Worm (Caenorhabditis elegans): ENCODE measurements around the gene pqn-41.
A peak's percentile ranks its signal among the peaks of the same experiment; 100 is the strongest.

The pqn-41 gene

ce11 chrIII:1893405-1893804, 12.4 kb upstream of the pqn-41 start:
- TF ChIP-seq nhr-85 (tag) (peak; percentile 50), nhr-84 (tag; optimal IDR thresholded peaks at IDR 0.05) (no peak), xbp-1 (tag; optimal IDR thresholded peaks at IDR 0.05) (no peak), sup-37 (GFP tag; optimal IDR thresholded peaks at IDR 0.05) (no peak), snu-23 (GFP tag; optimal IDR thresholded peaks at IDR 0.05) (no peak)

ce11 chrIII:1893851-1894250, 11.9 kb upstream of the pqn-41 start, which contains the start of the genes B0524.5 and B0524.2:
B0524.5 (minus strand) TSS chrIII:1893890.
B0524.2 (plus strand) TSS chrIII:1894057.
- TF ChIP-seq nhr-84 (tag; optimal IDR thresholded peaks at IDR 0.05) (no peak), ceh-90 (tag; optimal IDR thresholded peaks at IDR 0.05) (no peak), C04F5.9 (tag; optimal IDR thresholded peaks at IDR 0.05) (no peak), xbp-1 (tag; optimal IDR thresholded peaks at IDR 0.05) (no peak), nhr-19 (GFP tag; conservative IDR thresholded peaks at IDR 0.05) (no peak), nhr-85 (tag) (no peak), dsc-1 (tag; optimal IDR thresholded peaks at IDR 0.05) (no peak), sox-4 (tag; optimal IDR thresholded peaks at IDR 0.05) (no peak), lin-14 (GFP tag; optimal IDR thresholded peaks at IDR 0.05) (no peak), egl-27 (tag; optimal IDR thresholded peaks at IDR 0.05) (no peak), mab-9 (GFP tag; IDR thresholded peaks at IDR 0.05) (no peak), nhr-11 (tag; optimal IDR thresholded peaks at IDR 0.05) (no peak), snpc-4 (tag; optimal IDR thresholded peaks at IDR 0.05) (no peak), vab-15 (tag; optimal IDR thresholded peaks at IDR 0.05) (no peak), nhr-47 (tag; optimal IDR thresholded peaks at IDR 0.05) (no peak), lin-15B (tag; optimal IDR thresholded peaks at IDR 0.05) (no peak), ceh-63 (GFP tag; optimal IDR thresholded peaks at IDR 0.05) (no peak), egl-13 (tag; optimal IDR thresholded peaks at IDR 0.05) (no peak), nhr-77 (tag; optimal IDR thresholded peaks at IDR 0.05) (no peak)

- peak; percentile 1 to 21 for TF ChIP-seq lsy-2 (tag; optimal IDR thresholded peaks at IDR 0.05)
Measured at ce11 chrIII:1900406-1900805, 5.4 kb upstream of the pqn-41 start.

- TF ChIP-seq F16B12.6 (tag; optimal IDR thresholded peaks at IDR 0.05) (no peak), nhr-84 (tag; optimal IDR thresholded peaks at IDR 0.05) (no peak)
Measured at ce11 chrIII:1903966-1904365, 1.8 kb upstream of the pqn-41 start.

- TF ChIP-seq fkh-8 (tag; optimal IDR thresholded peaks at IDR 0.05) (peak; percentile 78), sox-4 (tag; optimal IDR thresholded peaks at IDR 0.05) (peak; percentile 49), dsc-1 (tag; optimal IDR thresholded peaks at IDR 0.05) (peak; percentile 71), grh-1 (GFP tag; IDR thresholded peaks at IDR 0.05) (no peak), egl-13 (tag; optimal IDR thresholded peaks at IDR 0.05) (peak; percentile 57), hpl-2 (GFP tag; optimal IDR thresholded peaks at IDR 0.05) (no peak)
Measured at ce11 chrIII:1918311-1918932, 12.7 kb downstream of the pqn-41 start.

- TF ChIP-seq nhr-12 (tag; optimal IDR thresholded peaks at IDR 0.05): peak; percentile 41
- peak; percentile 94 for TF ChIP-seq vab-15 (tag; optimal IDR thresholded peaks at IDR 0.05)
- TF ChIP-seq unc-30 (tag; optimal IDR thresholded peaks at IDR 0.05): no peak
- TF ChIP-seq skn-1 (tag; optimal IDR thresholded peaks at IDR 0.05): peak; percentile 87
- peak; percentile 7 for TF ChIP-seq pqm-1 (tag; optimal IDR thresholded peaks at IDR 0.05)
- peak; percentile 80 for TF ChIP-seq fos-1 (tag; optimal IDR thresholded peaks at IDR 0.05)
- TF ChIP-seq dsc-1 (tag; optimal IDR thresholded peaks at IDR 0.05): peak; percentile 98
- TF ChIP-seq egl-13 (tag; optimal IDR thresholded peaks at IDR 0.05): peak; percentile 99
- no peak for TF ChIP-seq nhr-84 (tag; optimal IDR thresholded peaks at IDR 0.05)
- TF ChIP-seq nhr-76 (tag; optimal IDR thresholded peaks at IDR 0.05): peak; percentile 29
- peak; percentile 95 for TF ChIP-seq mef-2 (tag; optimal IDR thresholded peaks at IDR 0.05)
- TF ChIP-seq unc-98 (GFP tag; IDR thresholded peaks at IDR 0.05): peak; percentile 40; the same call in 1 of the 2 replicates
- peak; percentile 63 for TF ChIP-seq C16A3.4 (tag; optimal IDR thresholded peaks at IDR 0.05)
- peak; percentile 77 for TF ChIP-seq C04F5.9 (tag; optimal IDR thresholded peaks at IDR 0.05)
- peak; percentile 76 for TF ChIP-seq C34B4.2 (tag; optimal IDR thresholded peaks at IDR 0.05)
- TF ChIP-seq pag-3 (tag; optimal IDR thresholded peaks at IDR 0.05; ENCODE audit: borderline replicate concordance, insufficient read depth): peak; percentile 60
- peak; percentile 84 for TF ChIP-seq nhr-77 (tag; optimal IDR thresholded peaks at IDR 0.05)
- TF ChIP-seq sptf-1 (tag; optimal IDR thresholded peaks at IDR 0.05): no peak
- peak; percentile 100 for TF ChIP-seq nhr-20 (tag; optimal IDR thresholded peaks at IDR 0.05)
- TF ChIP-seq mdl-1 (tag; optimal IDR thresholded peaks at IDR 0.05): peak; percentile 71 to 91
- peak; percentile 84 for TF ChIP-seq efl-3 (GFP tag; optimal IDR thresholded peaks at IDR 0.05)
- TF ChIP-seq sox-4 (tag; optimal IDR thresholded peaks at IDR 0.05): peak; percentile 95
Measured at ce11 chrIII:1921136-1921680, 15.4 kb downstream of the pqn-41 start.

Data from whole organism, L1 larva.